Worm (Caenorhabditis elegans): Measurements from ENCODE around the gene vps-33.1.

- TF ChIP-seq nhr-12 (tag; optimal IDR thresholded peaks at IDR 0.05) (no peak), snpc-4 (tag; optimal IDR thresholded peaks at IDR 0.05) (no peak), nhr-25 (tag; optimal IDR thresholded peaks at IDR 0.05) (no peak), unc-62 (GFP tag; optimal IDR thresholded peaks at IDR 0.05) (no peak), ama-1 (optimal IDR thresholded peaks at IDR 0.05) (no peak), nhr-11 (tag; optimal IDR thresholded peaks at IDR 0.05) (no peak), alr-1 (tag; optimal IDR thresholded peaks at IDR 0.05) (no peak), unc-39 (tag; optimal IDR thresholded peaks at IDR 0.05) (no peak)
Observed at ce11 chrIII:8704765-8705164, 4.0 kb downstream of the vps-33.1 start, which contains the start of gene B0303.16.

All from whole organism, L2 larva.